Fruit fly (Drosophila melanogaster): ENCODE data around the gene CG11162.

DNA sequence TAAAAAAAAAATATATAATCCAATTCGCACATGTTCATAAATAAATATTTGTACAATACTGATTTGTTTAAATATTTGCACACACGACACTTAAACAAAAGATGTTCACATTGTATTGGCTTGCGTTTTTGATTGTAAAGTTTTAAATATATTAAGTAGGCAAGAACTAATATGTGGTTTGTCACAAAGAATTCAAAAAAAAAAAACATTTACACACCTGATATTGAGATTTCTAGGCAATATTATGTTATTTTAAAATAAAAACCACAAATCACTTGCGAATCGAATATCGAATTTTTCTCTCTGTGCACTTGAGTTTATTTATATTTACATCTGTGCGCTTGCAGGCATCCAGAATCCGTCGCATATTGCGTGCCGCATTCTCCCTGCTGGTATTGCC, 2.9 kb downstream of the CG11162 start:
- TF ChIP-seq Mnt (GFP tag; optimal IDR thresholded peaks at IDR 0.05) (no peak), kay (GFP tag; ENCODE audit: borderline replicate concordance) (peak; percentile 91), toe (GFP tag; optimal IDR thresholded peaks at IDR 0.05) (peak; percentile 30), bab1 (GFP tag; optimal IDR thresholded peaks at IDR 0.05) (no peak), cnc (optimal IDR thresholded peaks at IDR 0.05) (no peak), CG33017 (tag; optimal IDR thresholded peaks at IDR 0.05) (peak; percentile 56), Crg-1 (GFP tag; optimal IDR thresholded peaks at IDR 0.05) (no peak), CG1620 (GFP tag; optimal IDR thresholded peaks at IDR 0.05) (no peak), tj (GFP tag; optimal IDR thresholded peaks at IDR 0.05) (peak; percentile 11), pad (GFP tag; optimal IDR thresholded peaks at IDR 0.05) (no peak), CG5204 (GFP tag; optimal IDR thresholded peaks at IDR 0.05) (peak; percentile 25)

All from whole organism, adult.